Worm (Caenorhabditis elegans): ENCODE results near the gene T25B9.9.

T25B9.9 gene

ce11 chrIV:10779328-10779727 lies 9.9 kb downstream of the T25B9.9 start:
- TF ChIP-seq aha-1 (tag) (peak; percentile 92), F49E8.2 (tag; optimal IDR thresholded peaks at IDR 0.05; ENCODE audit: borderline replicate concordance) (no peak)

- no peak for TF ChIP-seq zag-1 (tag; optimal IDR thresholded peaks at IDR 0.05)
- TF ChIP-seq hif-1 (tag; optimal IDR thresholded peaks at IDR 0.05): no peak
- TF ChIP-seq nhr-237 (tag; optimal IDR thresholded peaks at IDR 0.05): no peak
- TF ChIP-seq dmd-8 (GFP tag; IDR thresholded peaks at IDR 0.05): no peak
- TF ChIP-seq ama-1 (optimal IDR thresholded peaks at IDR 0.05): no peak
- TF ChIP-seq ceh-32 (tag; optimal IDR thresholded peaks at IDR 0.05; ENCODE audit: poor library complexity): no peak
- no peak for TF ChIP-seq egl-43 (GFP tag; IDR thresholded peaks at IDR 0.05)
- no peak for TF ChIP-seq jun-1 (tag; optimal IDR thresholded peaks at IDR 0.05)
- no peak for TF ChIP-seq cey-2 (tag; optimal IDR thresholded peaks at IDR 0.05; ENCODE audit: borderline replicate concordance, insufficient read depth)
- TF ChIP-seq nhr-48 (tag; optimal IDR thresholded peaks at IDR 0.05): no peak
- no peak for TF ChIP-seq T26A8.4 (GFP tag; IDR thresholded peaks at IDR 0.05)
- TF ChIP-seq lsy-2 (tag; optimal IDR thresholded peaks at IDR 0.05): no peak
- no peak for TF ChIP-seq daf-19 (GFP tag; conservative IDR thresholded peaks at IDR 0.05)
- TF ChIP-seq aha-1 (tag): peak; percentile 44
- peak in 1 of 2 experiments; percentile 42 for TF ChIP-seq unc-62 (GFP tag; optimal IDR thresholded peaks at IDR 0.05 in 1 of 2)
- TF ChIP-seq unc-62 (tag; optimal IDR thresholded peaks at IDR 0.05): no peak
- no peak for TF ChIP-seq aly-2 (tag; optimal IDR thresholded peaks at IDR 0.05)
- no peak for TF ChIP-seq madf-5 (GFP tag; IDR thresholded peaks at IDR 0.05)
- peak; percentile 64; the same call in 1 of the 2 replicates for TF ChIP-seq mxl-2 (GFP tag; conservative IDR thresholded peaks at IDR 0.05)
- TF ChIP-seq T20F7.1 (GFP tag; optimal IDR thresholded peaks at IDR 0.05): no peak
- no peak for TF ChIP-seq nhr-77 (tag; optimal IDR thresholded peaks at IDR 0.05)
- no peak for TF ChIP-seq lin-15B (tag; optimal IDR thresholded peaks at IDR 0.05)
Measured at ce11 chrIV:10780583-10780982, 11.1 kb downstream of the T25B9.9 start, which contains the start of gene swt-3. swt-3 (minus strand) TSS chrIV:10780683.

- TF ChIP-seq duxl-1 (tag; optimal IDR thresholded peaks at IDR 0.05; ENCODE audit: poor library complexity): no peak
- peak; percentile 60 for TF ChIP-seq aha-1 (tag)
Measured at ce11 chrIV:10781346-10781745, 11.9 kb downstream of the T25B9.9 start.

ce11 chrIV:10782014-10782413 lies 12.6 kb downstream of the T25B9.9 start:
- 0 out of 2 replicates have a peak, but pooled peaks have one; percentile 40 for TF ChIP-seq ceh-20 (GFP tag; IDR thresholded peaks at IDR 0.05)
- no peak for TF ChIP-seq pha-4 (GFP tag; IDR thresholded peaks at IDR 0.05)
- no peak for TF ChIP-seq pha-4 (tag; optimal IDR thresholded peaks at IDR 0.05)
- TF ChIP-seq ama-1 (optimal IDR thresholded peaks at IDR 0.05): no peak
- TF ChIP-seq mdl-1 (tag; optimal IDR thresholded peaks at IDR 0.05): peak in 1 of 2 experiments; percentile 87
- TF ChIP-seq hlh-11 (tag; optimal IDR thresholded peaks at IDR 0.05): peak; percentile 72
- TF ChIP-seq duxl-1 (tag; optimal IDR thresholded peaks at IDR 0.05; ENCODE audit: poor library complexity): no peak
- peak; percentile 38 for TF ChIP-seq dmd-6 (GFP tag; IDR thresholded peaks at IDR 0.05)
- peak; percentile 76 for TF ChIP-seq hlh-30 (tag; optimal IDR thresholded peaks at IDR 0.05; ENCODE audit: insufficient read depth)
- peak in 1 of 2 experiments; percentile 54 for TF ChIP-seq lsy-2 (tag; optimal IDR thresholded peaks at IDR 0.05)
- no peak for TF ChIP-seq nhr-25 (tag; optimal IDR thresholded peaks at IDR 0.05; ENCODE audit: borderline replicate concordance, insufficient read depth)
- peak; percentile 34 for TF ChIP-seq dpl-1 (GFP tag; optimal IDR thresholded peaks at IDR 0.05)
- TF ChIP-seq hif-1 (tag; optimal IDR thresholded peaks at IDR 0.05): no peak
- no peak for TF ChIP-seq lir-3 (tag; optimal IDR thresholded peaks at IDR 0.05)
- TF ChIP-seq ceh-82 (tag; optimal IDR thresholded peaks at IDR 0.05): no peak
- peak; percentile 75 for TF ChIP-seq cey-2 (tag; optimal IDR thresholded peaks at IDR 0.05; ENCODE audit: borderline replicate concordance, insufficient read depth)
- TF ChIP-seq mxl-3 (GFP tag; optimal IDR thresholded peaks at IDR 0.05): peak; percentile 83
- no peak for TF ChIP-seq R02D3.7 (tag; optimal IDR thresholded peaks at IDR 0.05)
- peak; percentile 81 for TF ChIP-seq mxl-2 (GFP tag; conservative IDR thresholded peaks at IDR 0.05)
- TF ChIP-seq lin-29 (GFP tag; IDR thresholded peaks at IDR 0.05): no peak
- TF ChIP-seq nhr-28 (tag; optimal IDR thresholded peaks at IDR 0.05): peak; percentile 71
- no peak for TF ChIP-seq snpc-1.2 (GFP tag; IDR thresholded peaks at IDR 0.05)
- peak; percentile 94 for TF ChIP-seq nhr-48 (tag; optimal IDR thresholded peaks at IDR 0.05)
